Worm (Caenorhabditis elegans) whole organism, L1 larva: Measurements from ENCODE around the gene srh-33.
A peak's percentile ranks its signal among the peaks of the same experiment; 100 is the strongest.

ENCODE experiments used
- C16A3.4 ChIP-seq: fragments of 150-350 bp; optimal IDR thresholded peaks from 2 replicates; lab custom pipeline; 2014; ENCODE audit warnings: missing biosample characterization, missing genetic modification characterization
- F16B12.6 ChIP-seq: fragments of 150-350 bp; optimal IDR thresholded peaks from 2 replicates; lab custom pipeline; 2014; ENCODE audit warnings: missing biosample characterization, missing genetic modification characterization
- aha-1 ChIP-seq: fragments of 150-350 bp; optimal IDR thresholded peaks from 2 replicates; lab custom pipeline; 2014; ENCODE audit warnings: missing biosample characterization, missing genetic modification characterization
- ama-1 ChIP-seq: fragments of 150-350 bp; optimal IDR thresholded peaks from 2 replicates; lab custom pipeline; 2014
- blmp-1 ChIP-seq: fragments of 150-350 bp; optimal IDR thresholded peaks from 2 replicates; lab custom pipeline; 2014; ENCODE audit warnings: missing biosample characterization, missing genetic modification characterization
- ceh-63 ChIP-seq: fragments of 200-800 bp; sonication (Bioruptor generic); optimal IDR thresholded peaks from 2 replicates; lab custom pipeline; 2018; ENCODE audit warnings: mild to moderate bottlenecking, missing genetic modification characterization, missing compliant biosample characterization
- ceh-82 ChIP-seq, 3 experiments: fragments of 150-350 bp in 1 of 3; sonication (generic microtip) in 2 of 3; optimal IDR thresholded peaks; 2 replicates each; lab custom pipeline; 2014 to 2017; ENCODE audit warnings: missing biosample characterization in 3 of 3, missing genetic modification characterization in 3 of 3
- dpl-1 ChIP-seq, 3 experiments: fragments of 150-350 bp in 2 of 3; sonication (generic microtip) in 1 of 3; optimal IDR thresholded peaks; 2 replicates each; lab custom pipeline; 2014 to 2017; ENCODE audit warnings: missing biosample characterization in 3 of 3, missing genetic modification characterization in 3 of 3, missing genetic modification reagents in 3 of 3
- efl-1 ChIP-seq, 4 experiments: fragments of 150-350 bp; optimal IDR thresholded peaks in 3 of 4; peaks in 1 of 4; 1 replicate in 1 of 4; 2 replicates in 3 of 4; lab custom pipeline; 2014; ENCODE audit warnings: missing biosample characterization in 2 of 4, missing genetic modification characterization in 2 of 4, missing genetic modification reagents in 2 of 4
- elt-2 ChIP-seq: sonication (generic microtip); optimal IDR thresholded peaks from 2 replicates; lab custom pipeline; 2016; ENCODE audit warnings: missing genetic modification characterization, mild to moderate bottlenecking, inconsistent platforms, missing compliant biosample characterization, missing genetic modification reagents
- fkh-10 ChIP-seq: sonication (generic microtip); optimal IDR thresholded peaks from 2 replicates; lab custom pipeline; 2017; ENCODE audit warnings: missing biosample characterization, missing genetic modification reagents, missing genetic modification characterization
- fos-1 ChIP-seq: fragments of 150-350 bp; optimal IDR thresholded peaks from 2 replicates; lab custom pipeline; 2014; ENCODE audit warnings: missing biosample characterization, missing genetic modification characterization
- hlh-17 ChIP-seq: fragments of 200-800 bp; sonication (Bioruptor generic); optimal IDR thresholded peaks from 2 replicates; lab custom pipeline; 2018; ENCODE audit warnings: missing genetic modification characterization, mild to moderate bottlenecking, missing compliant biosample characterization, moderate library complexity, borderline replicate concordance
- irx-1 ChIP-seq: sonication (generic microtip); optimal IDR thresholded peaks from 2 replicates; lab custom pipeline; 2016; ENCODE audit warnings: missing genetic modification characterization, missing compliant biosample characterization
- jun-1 ChIP-seq: fragments of 150-350 bp; optimal IDR thresholded peaks from 2 replicates; lab custom pipeline; 2014; ENCODE audit warnings: missing biosample characterization, missing genetic modification reagents, missing genetic modification characterization
- lin-35 ChIP-seq, 2 experiments: fragments of 150-350 bp; optimal IDR thresholded peaks; 2 replicates each; lab custom pipeline; 2014; ENCODE audit warnings: missing biosample characterization in 2 of 2, missing genetic modification characterization in 2 of 2, missing genetic modification reagents in 2 of 2
- mab-9 ChIP-seq: fragments of 200-800 bp; sonication (Bioruptor generic); IDR thresholded peaks from 2 replicates; pipeline ENCODE4 v1.3.6; 2022; ENCODE audit warnings: missing genetic modification reagents, missing genetic modification characterization, missing compliant biosample characterization
- mdl-1 ChIP-seq, 2 experiments: fragments of 150-350 bp; optimal IDR thresholded peaks; 2 replicates each; lab custom pipeline; 2014 to 2017; ENCODE audit warnings: missing biosample characterization in 2 of 2, missing genetic modification characterization in 2 of 2, inconsistent platforms in 1 of 2
- mef-2 ChIP-seq: fragments of 150-350 bp; optimal IDR thresholded peaks from 2 replicates; lab custom pipeline; 2014; ENCODE audit warnings: missing biosample characterization, missing genetic modification characterization
- nhr-12 ChIP-seq: sonication (generic microtip); optimal IDR thresholded peaks from 2 replicates; lab custom pipeline; 2017; ENCODE audit warnings: missing biosample characterization, missing genetic modification characterization
- nhr-19 ChIP-seq: fragments of 200-800 bp; sonication (Bioruptor generic); conservative IDR thresholded peaks from 2 replicates; pipeline ENCODE4 v1.3.6; 2022; ENCODE audit warnings: missing genetic modification characterization, missing compliant biosample characterization
- nhr-20 ChIP-seq: sonication (generic microtip); optimal IDR thresholded peaks from 2 replicates; lab custom pipeline; 2016; ENCODE audit warnings: mild to moderate bottlenecking, missing genetic modification characterization, missing compliant biosample characterization
- nhr-237 ChIP-seq: fragments of 150-350 bp; optimal IDR thresholded peaks from 2 replicates; lab custom pipeline; 2014; ENCODE audit warnings: missing biosample characterization, missing genetic modification characterization
- nhr-71 ChIP-seq: sonication (generic microtip); optimal IDR thresholded peaks from 2 replicates; lab custom pipeline; 2016; ENCODE audit warnings: mild to moderate bottlenecking, missing genetic modification characterization, moderate library complexity, missing compliant biosample characterization
- nhr-77 ChIP-seq: fragments of 150-350 bp; optimal IDR thresholded peaks from 2 replicates; lab custom pipeline; 2014; ENCODE audit warnings: missing biosample characterization, missing genetic modification characterization
- nhr-90 ChIP-seq: sonication (generic microtip); optimal IDR thresholded peaks from 2 replicates; lab custom pipeline; 2016; ENCODE audit warnings: mild to moderate bottlenecking, missing genetic modification characterization, missing compliant biosample characterization; ENCODE audit not compliant: poor library complexity
- pag-3 ChIP-seq: sonication (generic microtip); optimal IDR thresholded peaks from 2 replicates; lab custom pipeline; 2017; ENCODE audit warnings: missing genetic modification characterization, mild to moderate bottlenecking, missing compliant biosample characterization, antibody characterized with exemption, borderline replicate concordance; ENCODE audit not compliant: insufficient read depth
- pax-3 ChIP-seq: fragments of 200-800 bp; sonication (Bioruptor generic); optimal IDR thresholded peaks from 2 replicates; lab custom pipeline; 2018; ENCODE audit warnings: mild to moderate bottlenecking, missing genetic modification characterization, moderate library complexity, missing compliant biosample characterization
- pqm-1 ChIP-seq: sonication (generic microtip); optimal IDR thresholded peaks from 3 replicates; lab custom pipeline; 2017; ENCODE audit warnings: missing biosample characterization, missing genetic modification characterization
- snu-23 ChIP-seq: sonication (generic microtip); optimal IDR thresholded peaks from 2 replicates; lab custom pipeline; 2016; ENCODE audit warnings: missing genetic modification characterization, missing compliant biosample characterization
- swsn-7 ChIP-seq: sonication (generic microtip); optimal IDR thresholded peaks from 2 replicates; lab custom pipeline; 2016; ENCODE audit warnings: missing genetic modification characterization, missing compliant biosample characterization
- unc-62 ChIP-seq: fragments of 150-350 bp; optimal IDR thresholded peaks from 2 replicates; lab custom pipeline; 2014; ENCODE audit warnings: missing biosample characterization, missing genetic modification reagents, missing genetic modification characterization
- vab-15 ChIP-seq: sonication (generic microtip); optimal IDR thresholded peaks from 2 replicates; lab custom pipeline; 2017; ENCODE audit warnings: missing genotype, mild to moderate bottlenecking, missing genetic modification characterization, missing compliant biosample characterization
- xbp-1 ChIP-seq: sonication (generic microtip); optimal IDR thresholded peaks from 2 replicates; lab custom pipeline; 2016; ENCODE audit warnings: missing genetic modification characterization, missing compliant biosample characterization
- zag-1 ChIP-seq: fragments of 150-350 bp; optimal IDR thresholded peaks from 2 replicates; lab custom pipeline; 2014; ENCODE audit warnings: missing biosample characterization, missing genetic modification characterization
- zip-4 ChIP-seq: fragments of 200-800 bp; sonication (Bioruptor generic); optimal IDR thresholded peaks from 2 replicates; lab custom pipeline; 2018; ENCODE audit warnings: mild to moderate bottlenecking, missing genetic modification characterization, moderate library complexity, missing compliant biosample characterization
- ztf-11 ChIP-seq, 2 experiments: sonication (generic microtip); optimal IDR thresholded peaks; 2 replicates each; lab custom pipeline; 2016 to 2017; ENCODE audit warnings: missing genetic modification characterization in 2 of 2, missing biosample characterization in 1 of 2, missing compliant biosample characterization in 1 of 2

Gene srh-33

ce11 chrV:462263-462662 lies 19.2 kb upstream of the srh-33 start, which contains the start of gene nhr-202 (continued):
- TF ChIP-seq fos-1 (tag; lab: Kevin White, UChicago) (no peak), ztf-11 (tag; optimal IDR thresholded peaks at IDR 0.05; lab: Kevin White, UChicago) (no peak), nhr-71 (peak; percentile 39), F16B12.6 (tag; lab: Kevin White, UChicago) (no peak), mdl-1 (tag; optimal IDR thresholded peaks at IDR 0.05; lab: Kevin White, UChicago) (no peak), efl-1 (optimal IDR thresholded peaks at IDR 0.05; lab: Kevin White, UChicago) (no peak), efl-1 (GFP tag; optimal IDR thresholded peaks at IDR 0.05 in 1 of 2; lab: Kevin White, UChicago) (peak in 1 of 2 experiments; percentile 8), pax-3 (tag; lab: Kevin White, UChicago) (no peak), irx-1 (tag; lab: Kevin White, UChicago) (no peak), xbp-1 (no peak), ceh-82 (tag; optimal IDR thresholded peaks at IDR 0.05; lab: Kevin White, UChicago) (no peak), zag-1 (tag; lab: Kevin White, UChicago) (no peak), ceh-63 (no peak), mef-2 (tag; lab: Kevin White, UChicago) (no peak), nhr-237 (tag; lab: Kevin White, UChicago) (no peak)

ce11 chrV:459464-459863 lies 16.4 kb upstream of the srh-33 start, which contains the start of gene nhr-203:
TSS of gene nhr-203 (plus strand) at chrV:459795.
- peak; percentile 4 for TF ChIP-seq nhr-90 (tag; lab: Kevin White, UChicago)
- peak; percentile 43 for TF ChIP-seq nhr-71
- no peak for TF ChIP-seq aha-1 (tag; lab: Kevin White, UChicago)
- TF ChIP-seq lin-35 (GFP tag; optimal IDR thresholded peaks at IDR 0.05; lab: Kevin White, UChicago), result peak in 1 of 2 experiments; percentile 39
- TF ChIP-seq ama-1 (lab: Kevin White, UChicago), result no peak
- TF ChIP-seq zip-4 (GFP tag; lab: Kevin White, UChicago), result no peak
- TF ChIP-seq ceh-63, result no peak
- peak; percentile 48 for TF ChIP-seq nhr-20 (tag; lab: Kevin White, UChicago)
- TF ChIP-seq elt-2 (tag; lab: Kevin White, UChicago), result peak; percentile 83
- no peak for TF ChIP-seq nhr-12 (tag; lab: Kevin White, UChicago)
- TF ChIP-seq fkh-10 (GFP tag; lab: Kevin White, UChicago), result no peak
- no peak for TF ChIP-seq blmp-1 (tag; lab: Kevin White, UChicago)

ce11 chrV:457839-458238 lies 14.7 kb upstream of the srh-33 start:
- TF ChIP-seq nhr-77 (tag; lab: Kevin White, UChicago), result no peak
- TF ChIP-seq fkh-10 (GFP tag; lab: Kevin White, UChicago), result no peak
- no peak for TF ChIP-seq snu-23
- no peak for TF ChIP-seq hlh-17
- TF ChIP-seq mab-9 (GFP tag; lab: Robert Waterston, UW), result no peak
- no peak for TF ChIP-seq pqm-1 (tag; lab: Kevin White, UChicago)

ce11 chrV:453569-453968 lies 10.5 kb upstream of the srh-33 start, which contains the start of gene nhr-98:
TSS of gene nhr-98 (plus strand) at chrV:453869.
- TF ChIP-seq ceh-63, result no peak
- no peak for TF ChIP-seq zip-4 (GFP tag; lab: Kevin White, UChicago)
- no peak for TF ChIP-seq unc-62
- no peak for TF ChIP-seq pqm-1 (tag; lab: Kevin White, UChicago)
- TF ChIP-seq C16A3.4, result no peak
- no peak for TF ChIP-seq nhr-19 (GFP tag; lab: Robert Waterston, UW)
- no peak for TF ChIP-seq pag-3 (tag; lab: Kevin White, UChicago)
- no peak for TF ChIP-seq jun-1 (tag; lab: Kevin White, UChicago)
- TF ChIP-seq dpl-1 (GFP tag; optimal IDR thresholded peaks at IDR 0.05; lab: Kevin White, UChicago), result no peak
- TF ChIP-seq swsn-7 (tag; lab: Kevin White, UChicago), result no peak
- no peak for TF ChIP-seq vab-15
